Worm (Caenorhabditis elegans): ENCODE data around the gene twk-5.

Gene twk-5

ce11 chrII:11453025-11453424, 32.1 kb downstream of the twk-5 start, which contains the start of gene rsp-1 (continued):
- TF ChIP-seq nhr-48 (tag; optimal IDR thresholded peaks at IDR 0.05) (peak; percentile 82), tra-1 (GFP tag; IDR thresholded peaks at IDR 0.05) (peak; percentile 81), R02D3.7 (tag; optimal IDR thresholded peaks at IDR 0.05) (no peak), snpc-4 (tag; optimal IDR thresholded peaks at IDR 0.05) (no peak), pha-4 (GFP tag; IDR thresholded peaks at IDR 0.05) (peak; percentile 46; the same call in 1 of the 2 replicates), pha-4 (tag; optimal IDR thresholded peaks at IDR 0.05) (peak; percentile 33), zip-11 (GFP tag; IDR thresholded peaks at IDR 0.05) (no peak), ZK546.5 (tag; optimal IDR thresholded peaks at IDR 0.05) (no peak), ceh-62 (tag; optimal IDR thresholded peaks at IDR 0.05) (no peak), fkh-10 (GFP tag; optimal IDR thresholded peaks at IDR 0.05) (peak; percentile 60), Y48G9A.11 (GFP tag; IDR thresholded peaks at IDR 0.05) (no peak), madf-9 (GFP tag; conservative IDR thresholded peaks at IDR 0.05) (peak; percentile 75; the same call in 1 of the 2 replicates), F37D6.2 (tag; optimal IDR thresholded peaks at IDR 0.05) (peak; percentile 78), attf-4 (tag; optimal IDR thresholded peaks at IDR 0.05) (no peak), daf-16 (GFP tag; optimal IDR thresholded peaks at IDR 0.05) (peak; percentile 15 to 28), daf-16 (tag; optimal IDR thresholded peaks at IDR 0.05) (peak; percentile 65), nhr-77 (tag; optimal IDR thresholded peaks at IDR 0.05) (peak; percentile 92), lim-7 (GFP tag; IDR thresholded peaks at IDR 0.05) (no peak), ceh-44 (GFP tag; IDR thresholded peaks at IDR 0.05) (peak; percentile 62; the same call in 1 of the 2 replicates), aly-2 (tag; optimal IDR thresholded peaks at IDR 0.05) (no peak), ceh-28 (tag; optimal IDR thresholded peaks at IDR 0.05) (peak; percentile 48)

- TF ChIP-seq ztf-7 (tag; optimal IDR thresholded peaks at IDR 0.05) = no peak
- TF ChIP-seq hlh-11 (tag; optimal IDR thresholded peaks at IDR 0.05) = no peak
- TF ChIP-seq egl-43 (GFP tag; IDR thresholded peaks at IDR 0.05) = 0 out of 2 replicates have a peak, but pooled peaks have one; percentile 5
- TF ChIP-seq aha-1 (tag) = peak; percentile 93
- TF ChIP-seq mep-1 (tag; optimal IDR thresholded peaks at IDR 0.05) = no peak
- TF ChIP-seq unc-62 (GFP tag; optimal IDR thresholded peaks at IDR 0.05 in 1 of 2) = peak in 1 of 2 experiments; percentile 28
- no peak for TF ChIP-seq unc-62 (tag; optimal IDR thresholded peaks at IDR 0.05)
- TF ChIP-seq zag-1 (tag; optimal IDR thresholded peaks at IDR 0.05) = no peak
- no peak for TF ChIP-seq zfp-3 (GFP tag; conservative IDR thresholded peaks at IDR 0.05)
Measured at ce11 chrII:11452498-11453005, 32.5 kb downstream of the twk-5 start, which contains the start of gene rsp-2. Gene rsp-2 (minus strand): TSS chrII:11452955.

ce11 chrII:11451738-11452137, 33.4 kb downstream of the twk-5 start:
- TF ChIP-seq egl-43 (GFP tag; IDR thresholded peaks at IDR 0.05) = 0 out of 2 replicates have a peak, but pooled peaks have one; percentile 43
- no peak for TF ChIP-seq zfp-3 (GFP tag; conservative IDR thresholded peaks at IDR 0.05)
- no peak for TF ChIP-seq nhr-41 (GFP tag; IDR thresholded peaks at IDR 0.05)
- TF ChIP-seq set-16 (GFP tag; IDR thresholded peaks at IDR 0.05) = peak; percentile 74
- no peak for TF ChIP-seq Y5F2A.4 (GFP tag; optimal IDR thresholded peaks at IDR 0.05)
- no peak for TF ChIP-seq lin-15B (tag; optimal IDR thresholded peaks at IDR 0.05)
- TF ChIP-seq hlh-30 (tag; optimal IDR thresholded peaks at IDR 0.05; ENCODE audit: insufficient read depth) = no peak
- TF ChIP-seq aha-1 (tag) = no peak

ce11 chrII:11450882-11451281, 34.2 kb downstream of the twk-5 start:
- TF ChIP-seq daf-19 (GFP tag; conservative IDR thresholded peaks at IDR 0.05) (no peak), unc-39 (tag; optimal IDR thresholded peaks at IDR 0.05) (no peak), snpc-1.2 (GFP tag; IDR thresholded peaks at IDR 0.05) (no peak), aha-1 (tag) (peak; percentile 4), ceh-32 (tag; optimal IDR thresholded peaks at IDR 0.05; ENCODE audit: poor library complexity) (no peak), zag-1 (tag; optimal IDR thresholded peaks at IDR 0.05) (no peak), unc-62 (GFP tag; optimal IDR thresholded peaks at IDR 0.05 in 1 of 2) (peak in 1 of 2 experiments; percentile 94), unc-62 (tag; optimal IDR thresholded peaks at IDR 0.05) (no peak), nhr-11 (tag; optimal IDR thresholded peaks at IDR 0.05) (no peak)
